Fruit fly (Drosophila melanogaster) whole organism, prepupa: ENCODE measurements around the gene CG14440.

Experiments used
- Blimp-1 ChIP-seq: fragments of 200-800 bp; sonication (Bioruptor generic); optimal IDR thresholded peaks from 3 replicates; lab custom pipeline; 2017; ENCODE audit warnings: missing biosample characterization, missing genetic modification characterization, mild to moderate bottlenecking, moderate library complexity, missing genetic modification reagents
- CG10631 ChIP-seq: fragments of 200-800 bp; sonication (Bioruptor generic); optimal IDR thresholded peaks from 2 replicates; lab custom pipeline; 2016; ENCODE audit warnings: missing biosample characterization, missing genetic modification characterization
- CG10669 ChIP-seq: fragments of 200-800 bp; sonication (Bioruptor generic); optimal IDR thresholded peaks from 3 replicates; lab custom pipeline; 2018; ENCODE audit warnings: missing biosample characterization, mild to moderate bottlenecking, missing genetic modification characterization, moderate library complexity
- CG11294 ChIP-seq: fragments of 200-800 bp; sonication (Bioruptor generic); IDR thresholded peaks from 2 replicates; pipeline ENCODE4 v1.3.6; 2022; ENCODE audit warnings: missing biosample characterization, missing genetic modification characterization
- CG11762 ChIP-seq: fragments of 200-800 bp; sonication (Bioruptor generic); optimal IDR thresholded peaks from 3 replicates; lab custom pipeline; 2016; ENCODE audit warnings: missing biosample characterization, missing genetic modification characterization; ENCODE audit not compliant: insufficient read depth
- CG11902 ChIP-seq: fragments of 200-800 bp; sonication (Bioruptor generic); optimal IDR thresholded peaks from 3 replicates; lab custom pipeline; 2016; ENCODE audit warnings: missing biosample characterization, missing genetic modification characterization
- CG1621 ChIP-seq: fragments of 200-800 bp; sonication (Bioruptor generic); optimal IDR thresholded peaks from 3 replicates; lab custom pipeline; 2018; ENCODE audit warnings: missing biosample characterization, mild to moderate bottlenecking, missing genetic modification characterization
- CG3032 ChIP-seq: fragments of 200-800 bp; optimal IDR thresholded peaks from 2 replicates; lab custom pipeline; 2019; ENCODE audit warnings: missing biosample characterization, mild to moderate bottlenecking, missing genetic modification characterization, moderate library complexity
- CG31627 ChIP-seq: fragments of 200-800 bp; sonication (Bioruptor generic); optimal IDR thresholded peaks from 3 replicates; lab custom pipeline; 2016; ENCODE audit warnings: missing biosample characterization, missing genetic modification characterization
- CG32006 ChIP-seq: fragments of 200-800 bp; sonication (Bioruptor generic); optimal IDR thresholded peaks from 3 replicates; lab custom pipeline; 2017; ENCODE audit warnings: missing biosample characterization, mild to moderate bottlenecking, missing genetic modification characterization
- CG34406 ChIP-seq: fragments of 200-800 bp; sonication (Bioruptor generic); optimal IDR thresholded peaks from 3 replicates; lab custom pipeline; 2016; ENCODE audit warnings: missing biosample characterization, missing genetic modification characterization
- CG3919 ChIP-seq: fragments of 200-800 bp; sonication (Bioruptor generic); optimal IDR thresholded peaks from 3 replicates; lab custom pipeline; 2016; ENCODE audit warnings: missing biosample characterization, missing genetic modification characterization
- CG4318 ChIP-seq: fragments of 200-800 bp; sonication (Bioruptor generic); optimal IDR thresholded peaks from 3 replicates; lab custom pipeline; 2017; ENCODE audit warnings: missing biosample characterization, mild to moderate bottlenecking, missing genetic modification characterization
- CG6163 ChIP-seq: fragments of 200-800 bp; sonication (Bioruptor generic); IDR thresholded peaks from 3 replicates; pipeline ENCODE4 v1.3.6; 2022; ENCODE audit warnings: missing biosample characterization, missing genetic modification characterization
- CG6792 ChIP-seq: fragments of 200-800 bp; sonication (Bioruptor generic); optimal IDR thresholded peaks from 3 replicates; lab custom pipeline; 2016; ENCODE audit warnings: missing biosample characterization, missing genetic modification characterization
- CG6808 ChIP-seq: fragments of 200-800 bp; sonication (Bioruptor generic); optimal IDR thresholded peaks from 3 replicates; lab custom pipeline; 2017; ENCODE audit warnings: missing biosample characterization, missing genetic modification characterization, mild to moderate bottlenecking, moderate library complexity, missing genetic modification reagents
- CG7368 ChIP-seq: fragments of 200-800 bp; sonication (Bioruptor generic); optimal IDR thresholded peaks from 3 replicates; lab custom pipeline; 2016; ENCODE audit warnings: missing biosample characterization, missing genetic modification characterization
- CG8319 ChIP-seq: fragments of 200-800 bp; sonication (Bioruptor generic); optimal IDR thresholded peaks from 3 replicates; lab custom pipeline; 2016; ENCODE audit warnings: missing biosample characterization, missing genetic modification characterization
- CG8632 ChIP-seq: fragments of 200-800 bp; sonication (Bioruptor generic); optimal IDR thresholded peaks from 3 replicates; lab custom pipeline; 2016; ENCODE audit warnings: missing biosample characterization, missing genetic modification characterization
- CG9139 ChIP-seq: fragments of 200-800 bp; sonication (Bioruptor generic); optimal IDR thresholded peaks from 3 replicates; lab custom pipeline; 2017; ENCODE audit warnings: missing biosample characterization, mild to moderate bottlenecking, missing genetic modification characterization
- Eip75B ChIP-seq: fragments of 200-800 bp; sonication (Bioruptor generic); optimal IDR thresholded peaks from 3 replicates; lab custom pipeline; 2016; ENCODE audit warnings: missing biosample characterization, missing genetic modification characterization
- Eip78C ChIP-seq: fragments of 200-800 bp; sonication (Bioruptor generic); peaks from one replicate; lab custom pipeline; 2016; ENCODE audit warnings: missing biosample characterization, missing genetic modification characterization
- Eip93F ChIP-seq: fragments of 200-800 bp; sonication (Bioruptor generic); optimal IDR thresholded peaks from 2 replicates; lab custom pipeline; 2016; ENCODE audit warnings: missing biosample characterization, mild to moderate bottlenecking, missing genetic modification characterization
- Ets21C ChIP-seq: fragments of 200-800 bp; sonication (Bioruptor generic); optimal IDR thresholded peaks from 3 replicates; lab custom pipeline; 2016; ENCODE audit warnings: missing biosample characterization, missing genetic modification characterization
- Gug ChIP-seq: fragments of 200-800 bp; sonication (Bioruptor generic); IDR thresholded peaks from 2 replicates; pipeline ENCODE4 v1.3.6; 2022; ENCODE audit warnings: missing biosample characterization, missing genetic modification characterization
- Hr38 ChIP-seq: sonication (Bioruptor generic); optimal IDR thresholded peaks from 2 replicates; lab custom pipeline; 2016; ENCODE audit warnings: missing biosample characterization, missing genetic modification characterization
- Hr39 ChIP-seq: fragments of 200-800 bp; sonication (Bioruptor generic); optimal IDR thresholded peaks from 2 replicates; lab custom pipeline; 2016; ENCODE audit warnings: missing biosample characterization, missing genetic modification characterization
- Hr4 ChIP-seq: fragments of 200-800 bp; sonication (Bioruptor generic); optimal IDR thresholded peaks from 3 replicates; lab custom pipeline; 2016; ENCODE audit warnings: missing biosample characterization, missing genetic modification characterization
- Lpt ChIP-seq: fragments of 200-800 bp; sonication (Bioruptor generic); optimal IDR thresholded peaks from 3 replicates; lab custom pipeline; 2016; ENCODE audit warnings: missing biosample characterization, missing genetic modification characterization
- OdsH ChIP-seq: fragments of 200-800 bp; sonication (Bioruptor generic); optimal IDR thresholded peaks from 3 replicates; lab custom pipeline; 2016; ENCODE audit warnings: missing biosample characterization, missing genetic modification characterization
- Smox ChIP-seq: fragments of 200-800 bp; sonication (Bioruptor generic); optimal IDR thresholded peaks from 3 replicates; lab custom pipeline; 2016; ENCODE audit warnings: missing biosample characterization, missing genetic modification characterization
- Sox102F ChIP-seq: fragments of 200-800 bp; sonication (Bioruptor generic); optimal IDR thresholded peaks from 2 replicates; lab custom pipeline; 2016; ENCODE audit warnings: missing biosample characterization, mild to moderate bottlenecking, missing genetic modification characterization
- Sox14 ChIP-seq: fragments of 200-800 bp; sonication (Bioruptor generic); optimal IDR thresholded peaks from 3 replicates; lab custom pipeline; 2016; ENCODE audit warnings: missing biosample characterization, missing genetic modification characterization
- Sox15 ChIP-seq: fragments of 200-800 bp; sonication (Bioruptor generic); optimal IDR thresholded peaks from 3 replicates; lab custom pipeline; 2016; ENCODE audit warnings: missing biosample characterization, missing genetic modification characterization
- achi ChIP-seq: fragments of 200-800 bp; sonication (Bioruptor generic); optimal IDR thresholded peaks from 3 replicates; lab custom pipeline; 2016; ENCODE audit warnings: missing biosample characterization, missing genetic modification characterization
- acj6 ChIP-seq: fragments of 200-800 bp; sonication (Bioruptor generic); optimal IDR thresholded peaks from 3 replicates; lab custom pipeline; 2016; ENCODE audit warnings: missing biosample characterization, missing genetic modification characterization
- cyc ChIP-seq: fragments of 200-800 bp; sonication (Bioruptor generic); optimal IDR thresholded peaks from 3 replicates; lab custom pipeline; 2016; ENCODE audit warnings: missing biosample characterization, missing genetic modification characterization
- dac ChIP-seq: fragments of 200-800 bp; sonication (Bioruptor generic); optimal IDR thresholded peaks from 2 replicates; lab custom pipeline; 2017; ENCODE audit warnings: missing biosample characterization, mild to moderate bottlenecking, missing genetic modification characterization
- dsx ChIP-seq: fragments of 200-800 bp; optimal IDR thresholded peaks from 3 replicates; lab custom pipeline; 2019; ENCODE audit warnings: missing biosample characterization, mild to moderate bottlenecking, missing genetic modification characterization, moderate library complexity; ENCODE audit not compliant: poor library complexity, severe bottlenecking
- esn ChIP-seq: fragments of 200-800 bp; sonication (Bioruptor generic); optimal IDR thresholded peaks from 2 replicates; lab custom pipeline; 2016; ENCODE audit warnings: missing biosample characterization, mild to moderate bottlenecking, missing genetic modification characterization, moderate library complexity
- fd85E ChIP-seq: fragments of 200-800 bp; sonication (Bioruptor generic); optimal IDR thresholded peaks from 3 replicates; lab custom pipeline; 2016; ENCODE audit warnings: missing biosample characterization, missing genetic modification characterization
- fkh ChIP-seq: fragments of 200-800 bp; sonication (Bioruptor generic); optimal IDR thresholded peaks from 3 replicates; lab custom pipeline; 2017; ENCODE audit warnings: missing biosample characterization, mild to moderate bottlenecking, missing genetic modification characterization, moderate library complexity
- lz ChIP-seq: fragments of 200-800 bp; sonication (Bioruptor generic); optimal IDR thresholded peaks from 3 replicates; lab custom pipeline; 2016; ENCODE audit warnings: missing biosample characterization, missing genetic modification characterization
- net ChIP-seq: fragments of 200-800 bp; sonication (Bioruptor generic); optimal IDR thresholded peaks from 3 replicates; lab custom pipeline; 2016; ENCODE audit warnings: missing biosample characterization, missing genetic modification characterization
- pdm3 ChIP-seq: fragments of 200-800 bp; sonication (Bioruptor generic); optimal IDR thresholded peaks from 3 replicates; lab custom pipeline; 2016; ENCODE audit warnings: missing biosample characterization, missing genetic modification characterization
- salr ChIP-seq, 2 experiments: fragments of 200-800 bp; sonication (Bioruptor generic); optimal IDR thresholded peaks; 3 replicates each; lab custom pipeline; 2016 to 2018; ENCODE audit warnings: missing biosample characterization in 2 of 2, missing genetic modification characterization in 2 of 2, mild to moderate bottlenecking in 1 of 2
- svp ChIP-seq: fragments of 200-800 bp; sonication (Bioruptor generic); peaks from one replicate; lab custom pipeline; 2016; ENCODE audit warnings: missing biosample characterization, missing genetic modification characterization
- topi ChIP-seq: fragments of 200-800 bp; sonication (Bioruptor generic); optimal IDR thresholded peaks from 3 replicates; lab custom pipeline; 2016; ENCODE audit warnings: missing biosample characterization, missing genetic modification characterization
- vri ChIP-seq: fragments of 200-800 bp; sonication (Bioruptor generic); optimal IDR thresholded peaks from 3 replicates; lab custom pipeline; 2016; ENCODE audit warnings: missing biosample characterization, mild to moderate bottlenecking, missing genetic modification characterization

Gene CG14440

DNA sequence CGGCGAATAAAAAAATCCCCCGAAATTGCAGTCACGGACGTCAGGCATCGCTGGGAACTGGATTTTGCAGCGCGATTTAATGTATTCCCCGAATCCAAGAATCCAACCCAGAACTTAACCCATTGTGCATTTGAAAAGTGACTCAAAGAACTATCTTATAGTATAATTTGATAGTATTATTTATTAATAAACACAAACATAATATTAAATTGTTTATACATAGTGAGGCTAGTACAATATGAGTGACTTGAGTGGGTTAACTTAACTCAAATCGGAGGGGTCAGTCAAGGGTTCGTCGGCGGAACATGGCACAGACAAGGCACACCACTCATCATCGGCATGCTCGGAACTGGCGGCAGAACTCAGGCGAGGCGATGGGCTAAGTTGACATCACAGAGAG lies 47.9 kb upstream of the CG14440 start (continued):
- TF ChIP-seq CG10669 (GFP tag; lab: Kevin White, UChicago) (peak; percentile 25), CG10631 (GFP tag; lab: Kevin White, UChicago) (peak; percentile 1), salr (GFP tag; optimal IDR thresholded peaks at IDR 0.05; lab: Kevin White, UChicago) (no peak), CG8319 (GFP tag; lab: Kevin White, UChicago) (no peak), Sox102F (GFP tag; lab: Kevin White, UChicago) (peak; percentile 36), achi (GFP tag; lab: Kevin White, UChicago) (peak; percentile 28), topi (GFP tag; lab: Kevin White, UChicago) (no peak), pdm3 (GFP tag; lab: Kevin White, UChicago) (peak; percentile 25), CG34406 (GFP tag; lab: Kevin White, UChicago) (peak; percentile 29), CG4318 (no peak), Sox14 (GFP tag; lab: Kevin White, UChicago) (no peak)

DNA sequence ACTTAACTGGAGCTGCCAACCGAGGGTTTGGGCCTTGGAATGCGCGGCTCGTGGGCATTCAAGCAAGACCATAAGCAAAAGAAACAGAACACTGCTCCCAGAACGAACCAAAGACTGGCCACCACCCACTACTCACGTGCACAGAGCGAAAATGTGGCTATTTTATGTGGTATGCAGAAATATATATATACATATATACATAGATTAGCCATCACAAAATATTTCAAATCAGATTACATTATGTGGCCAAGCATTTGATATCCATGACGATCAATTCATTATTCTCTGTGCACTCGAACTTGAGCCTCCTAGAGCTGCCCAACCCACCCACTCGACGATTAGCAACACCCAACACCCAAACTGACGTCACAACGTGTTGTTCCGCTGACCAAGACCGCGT lies 47.2 kb upstream of the CG14440 start:
- TF ChIP-seq Eip75B (GFP tag; lab: Kevin White, UChicago) (peak; percentile 50), CG8632 (GFP tag; lab: Kevin White, UChicago) (peak; percentile 9), CG8319 (GFP tag; lab: Kevin White, UChicago) (no peak), Eip93F (GFP tag; lab: Kevin White, UChicago) (no peak), Eip78C (GFP tag; lab: Kevin White, UChicago) (peak; percentile 65), pdm3 (GFP tag; lab: Kevin White, UChicago) (peak; percentile 41), fkh (GFP tag; lab: Kevin White, UChicago) (no peak), topi (GFP tag; lab: Kevin White, UChicago) (peak; percentile 46), svp (peak; percentile 69), Ets21C (no peak), CG32006 (peak; percentile 57), CG10631 (GFP tag; lab: Kevin White, UChicago) (peak; percentile 61), vri (GFP tag; lab: Kevin White, UChicago) (no peak), CG6163 (GFP tag; lab: Robert Waterston, UW) (peak; percentile 74), Smox (GFP tag; lab: Kevin White, UChicago) (peak; percentile 13), Blimp-1 (no peak), Hr38 (GFP tag; lab: Kevin White, UChicago) (no peak), Gug (peak; percentile 64), CG4318 (peak; percentile 18), CG3032 (peak; percentile 50), CG11902 (no peak), Hr39 (peak; percentile 18), Sox14 (GFP tag; lab: Kevin White, UChicago) (peak; percentile 72), acj6 (GFP tag; lab: Kevin White, UChicago) (peak; percentile 30), fd85E (GFP tag; lab: Kevin White, UChicago) (no peak), OdsH (GFP tag; lab: Kevin White, UChicago) (peak; percentile 39), CG6808 (GFP tag; lab: Kevin White, UChicago) (peak; percentile 50), dac (no peak), salr (GFP tag; optimal IDR thresholded peaks at IDR 0.05; lab: Kevin White, UChicago) (peak in 1 of 2 experiments; percentile 35), CG1621 (tag; lab: Kevin White, UChicago) (peak; percentile 7), lz (GFP tag; lab: Kevin White, UChicago) (peak; percentile 31), CG11294 (GFP tag; lab: Robert Waterston, UW) (peak; percentile 27; the same call in 1 of the 2 replicates), esn (GFP tag; lab: Kevin White, UChicago) (peak; percentile 44), CG6792 (GFP tag; lab: Kevin White, UChicago) (peak; percentile 22), CG7368 (GFP tag; lab: Kevin White, UChicago) (no peak), CG9139 (GFP tag; lab: Kevin White, UChicago) (no peak), cyc (GFP tag; lab: Kevin White, UChicago) (peak; percentile 37), achi (GFP tag; lab: Kevin White, UChicago) (peak; percentile 48), CG3919 (GFP tag; lab: Kevin White, UChicago) (peak; percentile 55), CG31627 (GFP tag; lab: Kevin White, UChicago) (peak; percentile 7), CG11762 (no peak), Hr4 (GFP tag; lab: Kevin White, UChicago) (peak; percentile 16), dsx (GFP tag; lab: Kevin White, UChicago) (no peak), CG10669 (GFP tag; lab: Kevin White, UChicago) (peak; percentile 57), Lpt (GFP tag; lab: Kevin White, UChicago) (no peak), Sox15 (GFP tag; lab: Kevin White, UChicago) (no peak), net (GFP tag; lab: Kevin White, UChicago) (peak; percentile 2)
